Fruit fly (Drosophila melanogaster): ENCODE measurements around the gene disco-r.

Gene disco-r

dm6 chrX:16148974-16149373, at the start of gene disco-r (continued):
- TF ChIP-seq CG8944 (GFP tag; optimal IDR thresholded peaks at IDR 0.05) = no peak
- no peak for TF ChIP-seq h (optimal IDR thresholded peaks at IDR 0.05)
- no peak for TF ChIP-seq D19B (GFP tag; optimal IDR thresholded peaks at IDR 0.05)
- no peak for TF ChIP-seq Hr78 (GFP tag; optimal IDR thresholded peaks at IDR 0.05)
- TF ChIP-seq Taf1 (GFP tag; IDR thresholded peaks at IDR 0.05) = no peak
- no peak for TF ChIP-seq CG11247 (GFP tag; IDR thresholded peaks at IDR 0.05)
- 0 out of 4 replicates have a peak, but pooled peaks have one; percentile 21 for TF ChIP-seq Dll (GFP tag; IDR thresholded peaks at IDR 0.05; ENCODE audit: partially characterized antibody)
- no peak for TF ChIP-seq CG17568 (GFP tag; optimal IDR thresholded peaks at IDR 0.05)
- TF ChIP-seq Dp (GFP tag; optimal IDR thresholded peaks at IDR 0.05) = no peak
- no peak for TF ChIP-seq CG17802 (tag; optimal IDR thresholded peaks at IDR 0.05)
- TF ChIP-seq fd102C (GFP tag; optimal IDR thresholded peaks at IDR 0.05) = no peak
- peak; percentile 96 for TF ChIP-seq CG1832 (GFP tag; optimal IDR thresholded peaks at IDR 0.05)
- TF ChIP-seq CG12391 (tag; optimal IDR thresholded peaks at IDR 0.05) = no peak
- TF ChIP-seq bbx (GFP tag; IDR thresholded peaks at IDR 0.05; ENCODE audit: partially characterized antibody) = peak; percentile 51; the same call in 1 of the 2 replicates
- TF ChIP-seq lov (optimal IDR thresholded peaks at IDR 0.05) = no peak
- no peak for TF ChIP-seq lov (GFP tag; IDR thresholded peaks at IDR 0.05)
- TF ChIP-seq CG7928 (GFP tag; optimal IDR thresholded peaks at IDR 0.05) = no peak
- no peak for TF ChIP-seq NC2α (GFP tag; optimal IDR thresholded peaks at IDR 0.05)
- TF ChIP-seq Meics (GFP tag; optimal IDR thresholded peaks at IDR 0.05) = no peak
- peak in 1 of 3 experiments; percentile 41 for TF ChIP-seq lola (GFP tag; optimal IDR thresholded peaks at IDR 0.05)
- no peak for TF ChIP-seq psq (GFP tag; optimal IDR thresholded peaks at IDR 0.05)
- TF ChIP-seq amos (GFP tag; IDR thresholded peaks at IDR 0.05; ENCODE audit: partially characterized antibody) = no peak
- TF ChIP-seq ap (GFP tag; IDR thresholded peaks at IDR 0.05) = no peak
- TF ChIP-seq CG11696 (GFP tag; IDR thresholded peaks at IDR 0.05) = 0 out of 2 replicates have a peak, but pooled peaks have one; percentile 13
- TF ChIP-seq Pdp1 (GFP tag; optimal IDR thresholded peaks at IDR 0.05) = no peak
- no peak for TF ChIP-seq hkb (optimal IDR thresholded peaks at IDR 0.05)
- 0 out of 2 replicates have a peak, but pooled peaks have one; percentile 21 for TF ChIP-seq hkb (GFP tag; IDR thresholded peaks at IDR 0.05)
- TF ChIP-seq danr (GFP tag; IDR thresholded peaks at IDR 0.05) = no peak
- TF ChIP-seq ems (GFP tag; optimal IDR thresholded peaks at IDR 0.05) = no peak
- peak; percentile 33 for TF ChIP-seq HmgZ (tag; optimal IDR thresholded peaks at IDR 0.05)
- TF ChIP-seq CG10274 (GFP tag; optimal IDR thresholded peaks at IDR 0.05) = no peak
- no peak for TF ChIP-seq Opbp (GFP tag; IDR thresholded peaks at IDR 0.05; ENCODE audit: partially characterized antibody)
- TF ChIP-seq CG3163 (GFP tag; optimal IDR thresholded peaks at IDR 0.05) = peak; percentile 100
- no peak for TF ChIP-seq Ptx1 (GFP tag; IDR thresholded peaks at IDR 0.05)
- TF ChIP-seq Stat92E (GFP tag; optimal IDR thresholded peaks at IDR 0.05) = no peak
- no peak for TF ChIP-seq bcd (GFP tag; optimal IDR thresholded peaks at IDR 0.05)
- no peak for TF ChIP-seq PHDP (tag; optimal IDR thresholded peaks at IDR 0.05)
- no peak for TF ChIP-seq wek (GFP tag; optimal IDR thresholded peaks at IDR 0.05)
- no peak for TF ChIP-seq CG14667 (GFP tag; IDR thresholded peaks at IDR 0.05)
- TF ChIP-seq gcm2 (GFP tag; optimal IDR thresholded peaks at IDR 0.05) = no peak
- no peak for TF ChIP-seq CG7786 (GFP tag; optimal IDR thresholded peaks at IDR 0.05)
- TF ChIP-seq CG17385 (GFP tag; optimal IDR thresholded peaks at IDR 0.05) = peak; percentile 13
- TF ChIP-seq Atf-2 (GFP tag; optimal IDR thresholded peaks at IDR 0.05) = no peak
- TF ChIP-seq crp (GFP tag; optimal IDR thresholded peaks at IDR 0.05) = no peak
- TF ChIP-seq CG18476 (GFP tag; optimal IDR thresholded peaks at IDR 0.05) = no peak
- TF ChIP-seq MTF-1 (GFP tag; optimal IDR thresholded peaks at IDR 0.05; ENCODE audit: borderline replicate concordance) = no peak
- TF ChIP-seq CG14441 (GFP tag; IDR thresholded peaks at IDR 0.05) = no peak
- TF ChIP-seq HLH4C (GFP tag; IDR thresholded peaks at IDR 0.05; ENCODE audit: partially characterized antibody) = 0 out of 3 replicates have a peak, but pooled peaks have one; percentile 16
- TF ChIP-seq pb (GFP tag; optimal IDR thresholded peaks at IDR 0.05) = no peak
- no peak for TF ChIP-seq mam (GFP tag; optimal IDR thresholded peaks at IDR 0.05)

All from whole organism, embryonic.